Worm (Caenorhabditis elegans) whole organism, late embryonic: ENCODE measurements around the gene F46B6.10.

ENCODE experiments used
- C08G9.2 ChIP-seq: sonication (generic microtip); optimal IDR thresholded peaks from 2 replicates; lab custom pipeline; 2016; ENCODE audit warnings: mild to moderate bottlenecking, missing genetic modification characterization, moderate library complexity, missing compliant biosample characterization
- C38D4.7 ChIP-seq: fragments of 200-800 bp; sonication (Bioruptor generic); optimal IDR thresholded peaks from 2 replicates; lab custom pipeline; 2018; ENCODE audit warnings: mild to moderate bottlenecking, missing genetic modification characterization, moderate library complexity, missing compliant biosample characterization
- K02D7.2 ChIP-seq: sonication (generic microtip); optimal IDR thresholded peaks from 2 replicates; lab custom pipeline; 2017; ENCODE audit warnings: mild to moderate bottlenecking, missing genetic modification characterization, missing compliant biosample characterization
- Y22D7AL.16 ChIP-seq: sonication (generic microtip); optimal IDR thresholded peaks from 2 replicates; lab custom pipeline; 2016; ENCODE audit warnings: missing genetic modification characterization, missing compliant biosample characterization
- ama-1 ChIP-seq: fragments of 150-350 bp; optimal IDR thresholded peaks from 2 replicates; lab custom pipeline; 2014
- ceh-14 ChIP-seq: sonication (generic microtip); optimal IDR thresholded peaks from 2 replicates; lab custom pipeline; 2016; ENCODE audit warnings: missing genotype, missing genetic modification characterization, missing compliant biosample characterization
- ceh-2 ChIP-seq: sonication (generic microtip); optimal IDR thresholded peaks from 2 replicates; lab custom pipeline; 2016; ENCODE audit warnings: missing genotype, missing genetic modification characterization, missing compliant biosample characterization
- ceh-24 ChIP-seq: sonication (generic microtip); optimal IDR thresholded peaks from 2 replicates; lab custom pipeline; 2016; ENCODE audit warnings: mild to moderate bottlenecking, missing genetic modification characterization, missing compliant biosample characterization
- ceh-34 ChIP-seq: sonication (generic microtip); optimal IDR thresholded peaks from 2 replicates; lab custom pipeline; 2016; ENCODE audit warnings: mild to moderate bottlenecking, missing genetic modification characterization, missing compliant biosample characterization
- ceh-45 ChIP-seq: fragments of 200-800 bp; sonication (Bioruptor generic); IDR thresholded peaks from 2 replicates; pipeline ENCODE4 v1.3.6; 2022; ENCODE audit warnings: missing genetic modification reagents, missing genetic modification characterization, missing compliant biosample characterization
- ceh-48 ChIP-seq: sonication (generic microtip); optimal IDR thresholded peaks from 2 replicates; lab custom pipeline; 2016; ENCODE audit warnings: missing genetic modification characterization, inconsistent platforms, missing compliant biosample characterization
- ceh-9 ChIP-seq: sonication (generic microtip); optimal IDR thresholded peaks from 2 replicates; lab custom pipeline; 2016; ENCODE audit warnings: mild to moderate bottlenecking, missing genetic modification characterization, inconsistent platforms, missing compliant biosample characterization
- che-1 ChIP-seq: sonication (generic microtip); optimal IDR thresholded peaks from 2 replicates; lab custom pipeline; 2016; ENCODE audit warnings: mild to moderate bottlenecking, missing genetic modification characterization, missing compliant biosample characterization
- elt-2 ChIP-seq: sonication (generic microtip); optimal IDR thresholded peaks from 2 replicates; lab custom pipeline; 2016; ENCODE audit warnings: missing genetic modification reagents, missing genetic modification characterization, missing compliant biosample characterization
- eyg-1 ChIP-seq: sonication (generic microtip); optimal IDR thresholded peaks from 2 replicates; lab custom pipeline; 2016; ENCODE audit warnings: missing genotype, missing genetic modification characterization, missing compliant biosample characterization
- fax-1 ChIP-seq: sonication (generic microtip); optimal IDR thresholded peaks from 2 replicates; lab custom pipeline; 2016; ENCODE audit warnings: missing genotype, missing genetic modification characterization, missing compliant biosample characterization
- fkh-10 ChIP-seq: fragments of 150-350 bp; optimal IDR thresholded peaks from 2 replicates; lab custom pipeline; 2014; ENCODE audit warnings: missing biosample characterization, missing genetic modification reagents, missing genetic modification characterization
- fkh-6 ChIP-seq: sonication (generic microtip); optimal IDR thresholded peaks from 2 replicates; lab custom pipeline; 2016; ENCODE audit warnings: missing genetic modification characterization, missing compliant biosample characterization
- hlh-15 ChIP-seq: sonication (generic microtip); optimal IDR thresholded peaks from 2 replicates; lab custom pipeline; 2016; ENCODE audit warnings: missing genetic modification characterization, missing compliant biosample characterization
- hlh-30 ChIP-seq: sonication (generic microtip); optimal IDR thresholded peaks from 2 replicates; lab custom pipeline; 2017; ENCODE audit warnings: antibody characterized with exemption, missing genetic modification characterization, missing compliant biosample characterization; ENCODE audit not compliant: insufficient read depth
- hlh-6 ChIP-seq: sonication (generic microtip); optimal IDR thresholded peaks from 2 replicates; lab custom pipeline; 2016; ENCODE audit warnings: missing genotype, missing genetic modification characterization, missing compliant biosample characterization
- hlh-8 ChIP-seq: sonication (generic microtip); optimal IDR thresholded peaks from 2 replicates; lab custom pipeline; 2016; ENCODE audit warnings: missing genotype, missing genetic modification characterization, missing compliant biosample characterization
- lim-6 ChIP-seq: sonication (generic microtip); optimal IDR thresholded peaks from 2 replicates; lab custom pipeline; 2016; ENCODE audit warnings: missing genetic modification characterization, missing compliant biosample characterization
- nfya-1 ChIP-seq: sonication (generic microtip); optimal IDR thresholded peaks from 2 replicates; lab custom pipeline; 2017; ENCODE audit warnings: missing genetic modification characterization, mild to moderate bottlenecking, missing compliant biosample characterization, antibody characterized with exemption, moderate library complexity
- nhr-232 ChIP-seq: sonication (generic microtip); optimal IDR thresholded peaks from 2 replicates; lab custom pipeline; 2016; ENCODE audit warnings: missing genetic modification characterization, missing compliant biosample characterization
- odd-2 ChIP-seq: sonication (generic microtip); optimal IDR thresholded peaks from 2 replicates; lab custom pipeline; 2017; ENCODE audit warnings: antibody characterized with exemption, mild to moderate bottlenecking, missing genetic modification characterization, missing compliant biosample characterization
- pat-9 ChIP-seq: fragments of 200-800 bp; sonication (Bioruptor generic); optimal IDR thresholded peaks from 2 replicates; lab custom pipeline; 2018; ENCODE audit warnings: mild to moderate bottlenecking, missing genetic modification characterization, moderate library complexity, missing compliant biosample characterization
- pha-2 ChIP-seq: sonication (generic microtip); optimal IDR thresholded peaks from 2 replicates; lab custom pipeline; 2017; ENCODE audit warnings: mild to moderate bottlenecking, missing genetic modification characterization, missing compliant biosample characterization
- pqm-1 ChIP-seq: sonication (generic microtip); optimal IDR thresholded peaks from 2 replicates; lab custom pipeline; 2016; ENCODE audit warnings: missing genetic modification characterization, missing compliant biosample characterization
- rnt-1 ChIP-seq: sonication (generic microtip); optimal IDR thresholded peaks from 2 replicates; lab custom pipeline; 2016; ENCODE audit warnings: missing genetic modification characterization, missing compliant biosample characterization
- sdc-2 ChIP-seq: sonication (generic microtip); optimal IDR thresholded peaks from 2 replicates; lab custom pipeline; 2016; ENCODE audit warnings: missing genotype, missing genetic modification characterization, missing compliant biosample characterization
- ttx-3 ChIP-seq: sonication (generic microtip); optimal IDR thresholded peaks from 2 replicates; lab custom pipeline; 2016; ENCODE audit warnings: missing genetic modification reagents, missing genetic modification characterization, missing compliant biosample characterization
- unc-55 ChIP-seq: sonication (generic microtip); optimal IDR thresholded peaks from 2 replicates; lab custom pipeline; 2017; ENCODE audit warnings: missing biosample characterization, missing genetic modification reagents, missing genetic modification characterization
- zip-5 ChIP-seq: sonication (generic microtip); optimal IDR thresholded peaks from 2 replicates; lab custom pipeline; 2016; ENCODE audit warnings: missing genetic modification characterization, missing compliant biosample characterization
- ztf-16 ChIP-seq: sonication (generic microtip); optimal IDR thresholded peaks from 2 replicates; lab custom pipeline; 2017; ENCODE audit warnings: missing genetic modification characterization, missing compliant biosample characterization

Gene F46B6.10

DNA sequence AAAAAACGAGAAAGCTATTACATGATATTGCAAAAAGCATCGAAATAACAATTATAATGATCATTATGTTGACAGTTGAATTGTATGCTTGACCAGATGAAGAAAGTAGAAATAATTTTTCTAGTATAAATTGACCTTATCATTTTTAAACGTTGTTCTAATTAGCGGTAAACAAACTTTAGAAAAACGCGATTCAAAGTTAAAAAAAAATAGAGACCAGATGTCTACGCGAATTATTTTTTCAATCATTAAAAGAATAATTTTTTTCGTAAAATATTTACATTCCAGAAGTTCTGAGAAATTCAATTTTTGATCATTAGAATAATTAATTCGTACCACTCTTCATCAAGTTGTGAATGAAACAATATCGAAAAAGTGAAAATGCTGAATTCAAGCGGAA lies at the start of gene F46B6.10:
F46B6.10 (minus strand) TSS at position 101 of the 400 bp plus-strand sequence.
- TF ChIP-seq C38D4.7 (GFP tag; lab: Kevin White, UChicago), result no peak
- no peak for TF ChIP-seq ztf-16 (tag; lab: Kevin White, UChicago)
- TF ChIP-seq zip-5 (tag; lab: Kevin White, UChicago), result no peak
- no peak for TF ChIP-seq ceh-2 (tag; lab: Kevin White, UChicago)
- no peak for TF ChIP-seq ceh-34
- no peak for TF ChIP-seq fax-1 (tag; lab: Kevin White, UChicago)
- TF ChIP-seq rnt-1 (tag; lab: Kevin White, UChicago), result no peak
- no peak for TF ChIP-seq hlh-15
- no peak for TF ChIP-seq C08G9.2 (tag; lab: Kevin White, UChicago)
- no peak for TF ChIP-seq ceh-24 (tag; lab: Kevin White, UChicago)
- no peak for TF ChIP-seq eyg-1 (tag; lab: Kevin White, UChicago)
- TF ChIP-seq odd-2 (tag; lab: Kevin White, UChicago), result no peak
- no peak for TF ChIP-seq ceh-48 (tag; lab: Kevin White, UChicago)
- no peak for TF ChIP-seq unc-55 (GFP tag; lab: Kevin White, UChicago)
- TF ChIP-seq nhr-232 (tag; lab: Kevin White, UChicago), result no peak
- TF ChIP-seq hlh-30 (tag; lab: Kevin White, UChicago), result no peak
- no peak for TF ChIP-seq hlh-6 (tag; lab: Kevin White, UChicago)
- TF ChIP-seq, all 69 proteins: peak for 0

ce11 chrV:9848576-9848975 lies 46.7 kb upstream of the F46B6.10 start:
- no peak for TF ChIP-seq ceh-14
- no peak for TF ChIP-seq ceh-48 (tag; lab: Kevin White, UChicago)
- no peak for TF ChIP-seq ceh-34
- TF ChIP-seq fkh-6 (tag; lab: Kevin White, UChicago), result no peak
- no peak for TF ChIP-seq che-1 (tag; lab: Kevin White, UChicago)
- TF ChIP-seq fkh-10 (GFP tag; lab: Kevin White, UChicago), result no peak
- no peak for TF ChIP-seq sdc-2 (tag; lab: Kevin White, UChicago)
- no peak for TF ChIP-seq lim-6
- TF ChIP-seq Y22D7AL.16 (tag; lab: Kevin White, UChicago), result no peak
- TF ChIP-seq ceh-45, result no peak
- no peak for TF ChIP-seq pqm-1 (tag; lab: Kevin White, UChicago)
- TF ChIP-seq elt-2 (tag; lab: Kevin White, UChicago), result no peak
- TF ChIP-seq pha-2 (tag; lab: Kevin White, UChicago), result no peak
- no peak for TF ChIP-seq hlh-8
- no peak for TF ChIP-seq K02D7.2 (tag; lab: Kevin White, UChicago)
- no peak for TF ChIP-seq ttx-3 (tag; lab: Kevin White, UChicago)
- TF ChIP-seq eyg-1 (tag; lab: Kevin White, UChicago), result no peak

DNA sequence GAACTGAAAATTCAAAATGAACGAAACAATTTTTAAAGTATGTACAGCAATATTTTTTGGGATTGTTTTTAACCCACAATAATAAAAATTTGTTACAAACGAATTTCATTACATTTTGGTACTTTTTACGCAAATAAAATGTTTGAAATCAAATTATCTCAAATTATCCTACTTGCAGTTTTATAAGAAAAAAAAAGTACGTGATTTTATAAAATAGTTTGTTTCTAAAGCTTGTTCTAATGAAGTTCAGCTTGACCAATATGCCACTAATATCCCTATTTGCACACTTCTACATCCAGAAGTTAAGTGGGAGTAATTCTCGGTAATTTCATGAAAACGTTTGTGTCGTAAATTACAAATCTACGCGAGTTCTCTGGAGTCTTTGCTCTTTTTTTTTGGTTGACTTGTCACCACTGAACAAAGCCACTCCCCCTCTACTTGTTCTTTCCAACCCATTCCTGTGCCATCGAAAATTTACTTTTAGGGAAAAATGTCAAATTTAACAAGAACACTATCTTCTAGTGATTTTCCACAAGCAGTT lies 41.6 kb upstream of the F46B6.10 start, which contains the start of gene sru-8:
sru-8 (plus strand) TSS at position 491 of the 541 bp plus-strand sequence.
- TF ChIP-seq C38D4.7 (GFP tag; lab: Kevin White, UChicago) (no peak), ceh-34 (no peak), pat-9 (tag; lab: Kevin White, UChicago) (no peak), zip-5 (tag; lab: Kevin White, UChicago) (no peak), K02D7.2 (tag; lab: Kevin White, UChicago) (no peak), ceh-9 (no peak), nfya-1 (tag; lab: Kevin White, UChicago) (no peak), C08G9.2 (tag; lab: Kevin White, UChicago) (no peak), ama-1 (lab: Kevin White, UChicago) (no peak)

ce11 chrV:9841376-9841775 lies 39.5 kb upstream of the F46B6.10 start, which contains the start of gene sru-36:
sru-36 (plus strand) TSS chrV:9841676.
- TF ChIP-seq pqm-1 (tag; lab: Kevin White, UChicago), result no peak
